Fruit fly (Drosophila melanogaster) whole organism: ENCODE measurements around the gene eIF4G2.

Source experiments
- CG8478 ChIP-seq: fragments of >200 bp; optimal IDR thresholded peaks from 2 replicates; lab custom pipeline; 2018; ENCODE audit warnings: inconsistent platforms
- Dll ChIP-seq: fragments of >200 bp; optimal IDR thresholded peaks from 2 replicates; lab custom pipeline; 2017
- EcR ChIP-seq, 2 experiments: fragments of >200 bp; optimal IDR thresholded peaks; 2 replicates each; lab custom pipeline; 2017; ENCODE audit warnings: missing biosample characterization in 2 of 2, missing genetic modification characterization in 2 of 2, missing genetic modification reagents in 2 of 2
- pan ChIP-seq: fragments of >200 bp; optimal IDR thresholded peaks from 2 replicates; lab custom pipeline; 2017
- psq ChIP-seq: fragments of >200 bp; optimal IDR thresholded peaks from 2 replicates; lab custom pipeline; 2017
- usp ChIP-seq: fragments of >200 bp; optimal IDR thresholded peaks from 2 replicates; lab custom pipeline; 2017; ENCODE audit warnings: missing biosample characterization, missing genetic modification characterization, mixed read lengths

Gene eIF4G2

dm6 chr3R:23780757-23781156 is 38.3 kb downstream of the eIF4G2 start:
- no peak for TF ChIP-seq pan (lab: Kevin White, UChicago)
- TF ChIP-seq CG8478 (lab: Kevin White, UChicago), result no peak
- TF ChIP-seq Dll (lab: Kevin White, UChicago), result no peak
- TF ChIP-seq EcR (GFP tag; optimal IDR thresholded peaks at IDR 0.05; lab: Kevin White, UChicago), result no peak
- no peak for TF ChIP-seq usp (GFP tag; lab: Kevin White, UChicago)

- TF ChIP-seq Dll (lab: Kevin White, UChicago) (no peak), pan (lab: Kevin White, UChicago) (no peak), EcR (GFP tag; optimal IDR thresholded peaks at IDR 0.05; lab: Kevin White, UChicago) (no peak), usp (GFP tag; lab: Kevin White, UChicago) (no peak), psq (no peak), CG8478 (lab: Kevin White, UChicago) (no peak)
Measured at dm6 chr3R:23773610-23774364, 45.2 kb downstream of the eIF4G2 start, which contains the start of gene CG10208. Gene CG10208, minus strand, starts transcription at chr3R:23774127.

dm6 chr3R:23772808-23773207 is 46.2 kb downstream of the eIF4G2 start, which contains the start of gene tst:
Gene tst, minus strand, starts transcription at chr3R:23772859.
- no peak for TF ChIP-seq pan (lab: Kevin White, UChicago)
- no peak for TF ChIP-seq CG8478 (lab: Kevin White, UChicago)
- TF ChIP-seq Dll (lab: Kevin White, UChicago), result no peak
- no peak for TF ChIP-seq EcR (GFP tag; optimal IDR thresholded peaks at IDR 0.05; lab: Kevin White, UChicago)
- TF ChIP-seq psq, result no peak
- no peak for TF ChIP-seq usp (GFP tag; lab: Kevin White, UChicago)

- TF ChIP-seq usp (GFP tag; lab: Kevin White, UChicago) (no peak), EcR (GFP tag; optimal IDR thresholded peaks at IDR 0.05; lab: Kevin White, UChicago) (no peak), pan (lab: Kevin White, UChicago) (no peak), psq (no peak), Dll (lab: Kevin White, UChicago) (no peak), CG8478 (lab: Kevin White, UChicago) (no peak)
Measured at dm6 chr3R:23767417-23767853, 51.6 kb downstream of the eIF4G2 start, which contains the start of the genes CG10214 and CG10375. Gene CG10214, minus strand, starts transcription at chr3R:23767488. Gene CG10375, plus strand, starts transcription at chr3R:23767712.

- TF ChIP-seq Dll (lab: Kevin White, UChicago) (no peak), pan (lab: Kevin White, UChicago) (no peak), CG8478 (lab: Kevin White, UChicago) (no peak), EcR (GFP tag; optimal IDR thresholded peaks at IDR 0.05; lab: Kevin White, UChicago) (no peak), usp (GFP tag; lab: Kevin White, UChicago) (no peak), psq (no peak)
Measured at dm6 chr3R:23763622-23764273, 55.3 kb downstream of the eIF4G2 start, which contains the start of gene Lsd-1. Gene Lsd-1, plus strand, starts transcription at chr3R:23763857.

- no peak for TF ChIP-seq usp (GFP tag; lab: Kevin White, UChicago)
- no peak for TF ChIP-seq CG8478 (lab: Kevin White, UChicago)
- TF ChIP-seq EcR (GFP tag; optimal IDR thresholded peaks at IDR 0.05; lab: Kevin White, UChicago), result no peak
- no peak for TF ChIP-seq psq
- TF ChIP-seq pan (lab: Kevin White, UChicago), result no peak
- TF ChIP-seq Dll (lab: Kevin White, UChicago), result no peak
Measured at dm6 chr3R:23763015-23763414, 56.0 kb downstream of the eIF4G2 start, which contains the start of gene udt. Gene udt, minus strand, starts transcription at chr3R:23763263.

- TF ChIP-seq usp (GFP tag; lab: Kevin White, UChicago), result no peak
- TF ChIP-seq pan (lab: Kevin White, UChicago), result no peak
- no peak for TF ChIP-seq CG8478 (lab: Kevin White, UChicago)
- no peak for TF ChIP-seq psq
- TF ChIP-seq EcR (GFP tag; optimal IDR thresholded peaks at IDR 0.05; lab: Kevin White, UChicago), result no peak
- no peak for TF ChIP-seq Dll (lab: Kevin White, UChicago)
Measured at dm6 chr3R:23760219-23761018, 58.6 kb downstream of the eIF4G2 start, which contains the start of gene SdhD. Gene SdhD, minus strand, starts transcription at chr3R:23760600.
